Worm (Caenorhabditis elegans): Measurements from ENCODE around the gene F25D1.8.

F25D1.8 gene

DNA sequence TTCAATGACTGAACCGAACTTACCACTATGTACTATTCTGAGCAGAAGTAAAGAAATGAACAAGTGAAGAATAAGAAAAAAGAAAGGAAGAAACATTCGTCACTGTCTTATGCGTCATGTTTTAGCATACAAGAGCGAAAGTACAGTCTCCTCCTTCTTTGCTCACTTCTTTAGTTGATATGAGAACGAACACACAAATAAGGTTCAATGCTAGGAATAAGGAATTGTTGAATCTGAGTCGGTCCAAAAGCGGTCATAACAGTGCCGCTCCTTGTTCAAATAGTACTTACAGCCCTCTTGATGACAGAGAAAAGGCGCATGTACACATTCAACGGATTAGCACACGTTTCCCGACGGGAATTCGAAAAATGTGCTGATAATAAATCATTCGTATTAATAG, at the start of gene F25D1.8:
TSS of gene F25D1.8 (plus strand) at position 301 of the 400 bp plus-strand sequence.
- no peak for TF ChIP-seq arid-1 (GFP tag; conservative IDR thresholded peaks at IDR 0.05)
- no peak for TF ChIP-seq lim-7 (GFP tag; IDR thresholded peaks at IDR 0.05)
- TF ChIP-seq pqm-1 (tag; optimal IDR thresholded peaks at IDR 0.05) = no peak
- no peak for TF ChIP-seq pha-4 (GFP tag; IDR thresholded peaks at IDR 0.05)
- no peak for TF ChIP-seq pha-4 (tag; optimal IDR thresholded peaks at IDR 0.05)
- no peak for TF ChIP-seq ztf-11 (tag; optimal IDR thresholded peaks at IDR 0.05)
- TF ChIP-seq mes-2 (tag; optimal IDR thresholded peaks at IDR 0.05; ENCODE audit: poor library complexity, severe bottlenecking) = no peak
- TF ChIP-seq dpl-1 (GFP tag; optimal IDR thresholded peaks at IDR 0.05) = no peak
- no peak for TF ChIP-seq Y48G9A.11 (GFP tag; IDR thresholded peaks at IDR 0.05)
- no peak for TF ChIP-seq jun-1 (tag; optimal IDR thresholded peaks at IDR 0.05)

DNA sequence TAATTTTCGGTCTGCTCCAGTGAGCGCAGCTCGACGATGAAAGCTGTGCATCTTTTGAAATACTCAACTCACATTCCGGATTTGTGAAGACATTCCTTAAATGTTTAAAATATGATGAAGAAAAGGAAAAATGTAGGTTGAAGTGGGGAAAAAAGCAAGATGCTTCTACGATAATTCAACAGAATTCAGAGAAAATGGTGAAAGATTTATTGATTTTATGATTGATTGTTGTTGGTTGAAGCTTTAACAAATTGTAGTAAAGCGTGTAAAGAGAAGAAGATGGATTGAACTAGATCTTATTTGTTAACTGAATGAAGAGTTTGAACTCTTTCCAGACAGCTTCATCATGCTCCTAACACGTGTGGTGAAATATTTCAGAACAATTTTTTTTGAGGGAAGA, 49.2 kb upstream of the F25D1.8 start, which contains the start of gene ncx-5:
TSS of gene ncx-5 (minus strand) at position 101 of the 400 bp plus-strand sequence.
- TF ChIP-seq spr-1 (tag; optimal IDR thresholded peaks at IDR 0.05) (no peak), nhr-25 (tag; optimal IDR thresholded peaks at IDR 0.05; ENCODE audit: borderline replicate concordance, insufficient read depth) (no peak), lir-3 (tag; optimal IDR thresholded peaks at IDR 0.05) (no peak), rbr-2 (tag; optimal IDR thresholded peaks at IDR 0.05) (no peak), nhr-11 (tag; optimal IDR thresholded peaks at IDR 0.05) (no peak), dmd-9 (GFP tag; IDR thresholded peaks at IDR 0.05) (no peak), ceh-20 (GFP tag; IDR thresholded peaks at IDR 0.05) (no peak), lin-13 (GFP tag; optimal IDR thresholded peaks at IDR 0.05) (no peak), ZK337.2 (GFP tag; IDR thresholded peaks at IDR 0.05) (no peak), snpc-4 (tag; optimal IDR thresholded peaks at IDR 0.05) (no peak), hif-1 (tag; optimal IDR thresholded peaks at IDR 0.05) (no peak), zip-2 (tag; optimal IDR thresholded peaks at IDR 0.05) (no peak), mdl-1 (tag; optimal IDR thresholded peaks at IDR 0.05) (no peak), F37D6.2 (tag; optimal IDR thresholded peaks at IDR 0.05) (no peak), sdz-12 (GFP tag; optimal IDR thresholded peaks at IDR 0.05) (no peak), nhr-6 (tag; optimal IDR thresholded peaks at IDR 0.05) (no peak), mes-2 (tag; optimal IDR thresholded peaks at IDR 0.05; ENCODE audit: poor library complexity, severe bottlenecking) (no peak), F49E8.2 (tag; optimal IDR thresholded peaks at IDR 0.05; ENCODE audit: borderline replicate concordance) (no peak), fos-1 (tag; optimal IDR thresholded peaks at IDR 0.05) (no peak), nhr-76 (tag; optimal IDR thresholded peaks at IDR 0.05) (no peak)

DNA sequence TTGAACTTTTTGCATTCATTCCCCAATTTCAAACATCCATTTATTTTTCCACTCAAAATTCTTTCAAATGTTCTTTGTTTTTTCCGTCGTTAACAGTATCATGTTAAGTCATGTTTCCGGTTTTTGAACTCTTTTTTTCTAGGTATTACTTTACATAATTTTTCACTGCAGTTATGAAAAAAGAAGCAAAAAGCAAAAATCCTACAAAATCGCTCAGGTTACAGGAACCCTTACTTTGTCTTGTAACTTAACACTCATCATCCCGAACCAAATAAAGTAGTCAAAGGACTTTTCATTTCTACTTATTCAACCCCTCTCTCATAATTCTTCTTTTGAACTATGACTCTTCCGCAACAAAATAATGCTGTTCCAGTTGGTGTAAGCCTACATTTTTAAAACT, 47.8 kb upstream of the F25D1.8 start, which contains the start of gene aqp-5:
TSS of gene aqp-5 (plus strand) at position 301 of the 400 bp plus-strand sequence.
- no peak for TF ChIP-seq hif-1 (tag; optimal IDR thresholded peaks at IDR 0.05)

DNA sequence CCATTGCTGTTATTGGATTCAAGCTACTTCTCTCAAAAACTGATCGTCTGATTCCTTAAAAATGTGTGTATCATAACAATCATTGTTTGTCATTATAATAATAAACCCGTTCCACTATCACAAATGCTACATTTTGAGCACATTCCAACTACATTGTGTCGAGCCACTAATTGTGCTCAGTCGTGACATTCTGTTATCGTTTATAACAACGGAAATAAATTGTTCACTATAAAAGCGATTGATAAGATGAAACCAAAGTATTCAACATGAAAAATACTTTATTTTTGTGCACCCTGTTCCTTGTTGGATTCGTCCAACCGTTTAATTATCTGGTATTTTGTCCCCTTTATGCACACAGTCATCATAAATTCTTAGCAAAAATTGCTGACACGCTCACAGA, 46.1 kb upstream of the F25D1.8 start, which contains the start of gene ugt-33:
TSS of gene ugt-33 (plus strand) at position 260 of the 400 bp plus-strand sequence.
- no peak for TF ChIP-seq nhr-6 (tag; optimal IDR thresholded peaks at IDR 0.05)
- no peak for TF ChIP-seq dpl-1 (GFP tag; optimal IDR thresholded peaks at IDR 0.05)
- TF ChIP-seq nhr-237 (tag; optimal IDR thresholded peaks at IDR 0.05) = no peak
- no peak for TF ChIP-seq lin-1 (GFP tag; IDR thresholded peaks at IDR 0.05)
- TF ChIP-seq lsy-2 (tag; optimal IDR thresholded peaks at IDR 0.05) = no peak
- TF ChIP-seq ceh-20 (GFP tag; IDR thresholded peaks at IDR 0.05) = no peak
- peak; percentile 54 for TF ChIP-seq nhr-77 (tag; optimal IDR thresholded peaks at IDR 0.05)
- TF ChIP-seq nhr-11 (tag; optimal IDR thresholded peaks at IDR 0.05) = no peak
- TF ChIP-seq F26F4.8 (GFP tag; conservative IDR thresholded peaks at IDR 0.05) = no peak
- TF ChIP-seq spr-3 (GFP tag; optimal IDR thresholded peaks at IDR 0.05) = no peak
- TF ChIP-seq mdt-29 (GFP tag; IDR thresholded peaks at IDR 0.05) = no peak
- TF ChIP-seq ama-1 (optimal IDR thresholded peaks at IDR 0.05) = no peak
- no peak for TF ChIP-seq ceh-32 (tag; optimal IDR thresholded peaks at IDR 0.05; ENCODE audit: poor library complexity)
- TF ChIP-seq sdz-12 (GFP tag; optimal IDR thresholded peaks at IDR 0.05) = no peak
- no peak for TF ChIP-seq tag-97 (GFP tag; IDR thresholded peaks at IDR 0.05)
- TF ChIP-seq pha-4 (GFP tag; IDR thresholded peaks at IDR 0.05) = no peak
- TF ChIP-seq pha-4 (tag; optimal IDR thresholded peaks at IDR 0.05) = no peak
- no peak for TF ChIP-seq gei-8 (GFP tag; optimal IDR thresholded peaks at IDR 0.05)
- TF ChIP-seq rbr-2 (tag; optimal IDR thresholded peaks at IDR 0.05) = no peak
- no peak for TF ChIP-seq unc-62 (GFP tag; optimal IDR thresholded peaks at IDR 0.05 in 1 of 2)
- TF ChIP-seq unc-62 (tag; optimal IDR thresholded peaks at IDR 0.05) = no peak
- no peak for TF ChIP-seq F37D6.2 (tag; optimal IDR thresholded peaks at IDR 0.05)
- no peak for TF ChIP-seq tra-1 (GFP tag; IDR thresholded peaks at IDR 0.05)
- no peak for TF ChIP-seq madf-9 (GFP tag; conservative IDR thresholded peaks at IDR 0.05)
- no peak for TF ChIP-seq mxl-2 (GFP tag; conservative IDR thresholded peaks at IDR 0.05)
- TF ChIP-seq snpc-4 (tag; optimal IDR thresholded peaks at IDR 0.05) = no peak
- no peak for TF ChIP-seq ztf-7 (tag; optimal IDR thresholded peaks at IDR 0.05)
- TF ChIP-seq pqm-1 (tag; optimal IDR thresholded peaks at IDR 0.05) = peak; percentile 74

Measured in whole organism, L4 larva.